Fruit fly (Drosophila melanogaster) whole organism: Measurements from ENCODE around the gene Tdrd3.

Source experiments
- CG8478 ChIP-seq: fragments of >200 bp; optimal IDR thresholded peaks from 2 replicates; lab custom pipeline; 2018; ENCODE audit warnings: inconsistent platforms
- Dll ChIP-seq: fragments of >200 bp; optimal IDR thresholded peaks from 2 replicates; lab custom pipeline; 2017
- EcR ChIP-seq, 2 experiments: fragments of >200 bp; optimal IDR thresholded peaks; 2 replicates each; lab custom pipeline; 2017; ENCODE audit warnings: missing biosample characterization in 2 of 2, missing genetic modification characterization in 2 of 2, missing genetic modification reagents in 2 of 2
- pan ChIP-seq: fragments of >200 bp; optimal IDR thresholded peaks from 2 replicates; lab custom pipeline; 2017
- psq ChIP-seq: fragments of >200 bp; optimal IDR thresholded peaks from 2 replicates; lab custom pipeline; 2017
- usp ChIP-seq: fragments of >200 bp; optimal IDR thresholded peaks from 2 replicates; lab custom pipeline; 2017; ENCODE audit warnings: missing biosample characterization, missing genetic modification characterization, mixed read lengths

DNA sequence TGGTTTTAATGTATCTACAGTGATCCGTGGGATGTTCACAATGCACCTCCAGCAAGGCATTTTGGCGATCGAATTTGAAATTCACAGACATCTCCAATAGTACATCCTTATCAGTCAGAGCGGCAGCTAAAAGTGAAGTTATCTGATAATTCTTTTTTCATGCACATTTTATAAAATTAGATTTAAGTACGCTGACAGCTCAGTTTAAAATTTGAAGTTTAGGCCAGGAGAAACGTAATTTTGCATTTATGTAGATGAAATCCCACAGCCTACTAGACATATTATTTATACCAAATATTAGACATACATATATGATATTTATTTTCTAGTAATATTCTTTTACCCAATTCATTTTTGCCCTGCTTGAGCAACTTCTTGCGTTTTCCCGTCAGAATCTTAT lies 25.6 kb upstream of the Tdrd3 start, which contains the start of gene Trl:
- no peak for TF ChIP-seq EcR (GFP tag; optimal IDR thresholded peaks at IDR 0.05; lab: Kevin White, UChicago)
- TF ChIP-seq Dll: no peak
- no peak for TF ChIP-seq usp
- no peak for TF ChIP-seq pan (lab: Kevin White, UChicago)
- no peak for TF ChIP-seq psq (lab: Kevin White, UChicago)
- no peak for TF ChIP-seq CG8478 (lab: Kevin White, UChicago)
